Fruit fly (Drosophila melanogaster): Measurements from ENCODE around the gene Mcad.

DNA sequence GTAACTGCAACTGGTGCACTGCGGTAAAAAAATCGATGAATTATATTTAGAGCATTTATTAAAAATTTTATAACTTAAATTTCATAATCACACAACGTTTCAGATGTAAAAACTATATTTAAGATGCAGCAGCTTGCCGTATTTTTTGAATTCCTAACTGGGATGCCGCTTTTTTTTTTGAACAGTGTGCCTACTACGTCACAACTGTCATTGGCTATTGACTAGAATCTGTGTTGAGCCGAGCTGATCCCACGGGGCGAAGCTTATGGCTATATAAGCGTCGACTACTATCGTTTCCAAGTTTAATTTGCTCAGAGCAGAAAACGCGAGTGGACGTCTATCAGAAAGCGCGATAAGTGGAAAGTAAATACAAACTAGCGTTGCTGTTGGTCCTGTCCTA, 35.0 kb downstream of the Mcad start, which contains the start of gene CG7409:
- no peak for TF ChIP-seq usp (GFP tag; optimal IDR thresholded peaks at IDR 0.05)
- TF ChIP-seq CG8478 (optimal IDR thresholded peaks at IDR 0.05), result no peak
- TF ChIP-seq Dll (optimal IDR thresholded peaks at IDR 0.05), result no peak
- TF ChIP-seq pan (optimal IDR thresholded peaks at IDR 0.05), result no peak
- no peak for TF ChIP-seq EcR (GFP tag; optimal IDR thresholded peaks at IDR 0.05)

All from whole organism.